Worm (Caenorhabditis elegans): Measurements from ENCODE around the gene txt-17.
"Not testable (repeated sequence)": the region's sequence is repeated elsewhere in the genome, so short reads cannot be mapped to it uniquely, and the experiment has no call there.

txt-17 gene

DNA sequence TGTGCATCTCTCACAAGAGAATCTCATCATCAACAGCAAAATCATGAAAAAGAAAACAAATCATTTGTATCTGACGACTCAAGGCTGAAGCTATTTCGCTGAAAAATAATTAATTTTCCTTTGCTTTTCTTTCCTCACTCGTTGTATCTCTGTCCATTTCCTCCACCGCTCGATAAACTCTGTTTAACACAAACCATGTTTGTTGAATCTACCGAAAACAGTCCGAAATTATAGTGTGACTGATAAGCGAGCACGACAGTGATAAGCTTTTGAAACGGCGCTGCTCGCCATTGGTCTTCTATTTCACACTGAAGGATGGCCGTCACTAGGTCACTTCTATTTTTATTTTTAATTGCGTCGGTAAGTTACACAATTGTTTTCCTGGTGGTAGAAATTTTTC lies 22.6 kb upstream of the txt-17 start, which contains the start of gene npa-1:
TSS of gene npa-1 (plus strand) at position 142 of the 400 bp plus-strand sequence.
- TF ChIP-seq W03F9.2 (tag; optimal IDR thresholded peaks at IDR 0.05): no peak
- no peak for TF ChIP-seq dao-5 (tag; optimal IDR thresholded peaks at IDR 0.05)
- TF ChIP-seq him-1 (tag; optimal IDR thresholded peaks at IDR 0.05): no peak

DNA sequence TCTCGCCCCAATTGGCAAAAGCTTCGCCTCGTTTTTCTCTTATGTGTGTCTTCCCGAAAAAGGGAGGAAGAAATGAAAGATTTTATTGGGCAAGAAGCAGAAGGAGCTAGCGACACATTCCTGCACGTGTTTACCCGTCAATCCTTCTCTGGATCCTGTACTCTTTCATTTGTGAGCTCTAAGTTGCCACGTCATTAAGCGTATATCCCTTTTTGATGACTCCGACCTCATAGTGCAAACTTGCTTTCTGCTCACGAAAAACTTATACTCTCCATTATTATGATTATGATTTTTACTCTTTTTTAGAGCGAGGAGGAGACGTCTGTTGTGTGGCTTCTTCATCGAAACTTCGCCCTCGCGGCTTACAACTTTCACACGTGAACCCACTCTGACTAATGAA lies 19.3 kb upstream of the txt-17 start, which contains the start of gene F27B10.1:
TSS of gene F27B10.1 (plus strand) at position 301 of the 400 bp plus-strand sequence.
- TF ChIP-seq W03F9.2 (tag; optimal IDR thresholded peaks at IDR 0.05) (no peak), him-1 (tag; optimal IDR thresholded peaks at IDR 0.05) (no peak), dao-5 (tag; optimal IDR thresholded peaks at IDR 0.05) (no peak)

DNA sequence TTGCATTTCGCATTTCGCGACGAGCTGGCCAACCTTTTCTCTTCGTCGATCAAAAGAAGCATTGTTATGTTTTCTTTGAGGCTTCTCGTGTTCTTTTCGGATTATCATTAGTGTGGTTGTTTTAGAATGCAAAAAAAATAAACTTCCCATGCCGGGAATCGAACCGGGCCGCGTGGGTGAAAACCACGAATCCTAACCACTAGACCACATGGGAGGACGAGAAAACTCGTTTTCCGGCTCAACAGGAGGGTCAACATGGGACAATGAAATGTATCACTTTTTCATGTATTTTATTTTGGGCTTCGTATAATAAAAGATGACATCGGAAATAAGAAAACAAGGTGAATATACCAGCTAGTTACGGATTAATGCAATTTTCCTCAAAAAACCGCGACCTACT lies 16.6 kb upstream of the txt-17 start:
- TF ChIP-seq W03F9.2 (tag; optimal IDR thresholded peaks at IDR 0.05) (no peak), dao-5 (tag; optimal IDR thresholded peaks at IDR 0.05) (no peak), him-1 (tag; optimal IDR thresholded peaks at IDR 0.05) (no peak)

DNA sequence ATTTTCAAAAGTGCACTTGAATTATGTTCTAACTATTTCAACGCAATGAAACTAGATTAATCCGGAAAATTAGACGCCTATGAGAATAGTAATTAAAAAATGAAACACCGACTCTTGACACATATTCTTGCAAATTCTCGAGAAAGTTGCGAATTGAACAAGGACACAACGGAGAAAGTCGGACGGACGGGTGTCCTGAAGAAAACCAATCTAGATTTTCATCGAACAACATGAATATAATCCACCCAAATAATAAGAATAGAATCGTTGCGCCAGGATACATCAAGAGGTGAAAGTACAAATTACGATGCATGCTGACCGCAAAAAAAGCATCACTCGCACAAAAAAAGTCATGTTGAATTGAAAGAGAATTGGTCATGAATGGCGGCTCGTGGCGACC lies 15.9 kb upstream of the txt-17 start:
- no peak for TF ChIP-seq W03F9.2 (tag; optimal IDR thresholded peaks at IDR 0.05)
- no peak for TF ChIP-seq him-1 (tag; optimal IDR thresholded peaks at IDR 0.05)
- TF ChIP-seq dao-5 (tag; optimal IDR thresholded peaks at IDR 0.05): no peak

DNA sequence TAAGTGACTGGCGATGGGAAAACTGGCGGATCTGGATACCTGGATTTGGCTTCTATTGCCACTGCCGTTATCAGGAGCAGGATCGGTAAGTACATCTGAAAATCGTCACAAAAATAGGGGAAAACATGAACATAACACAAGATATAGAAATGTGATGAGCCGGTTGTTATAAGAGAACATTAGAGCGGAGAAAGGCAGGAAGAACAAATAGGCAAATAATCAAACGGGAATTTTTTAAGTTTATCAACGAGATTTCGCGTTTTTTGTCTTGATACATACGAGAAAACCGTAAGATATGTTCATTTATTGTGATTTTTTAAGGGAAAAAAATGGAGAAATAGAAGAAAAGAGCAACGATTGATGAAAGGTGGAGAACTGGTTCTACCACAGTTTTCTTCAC lies 12.2 kb upstream of the txt-17 start, which contains the start of gene Y57E12AR.1:
TSS of gene Y57E12AR.1 (minus strand) at position 101 of the 400 bp plus-strand sequence.
- TF ChIP-seq him-1 (tag; optimal IDR thresholded peaks at IDR 0.05) (no peak), W03F9.2 (tag; optimal IDR thresholded peaks at IDR 0.05) (no peak), dao-5 (tag; optimal IDR thresholded peaks at IDR 0.05) (no peak)

DNA sequence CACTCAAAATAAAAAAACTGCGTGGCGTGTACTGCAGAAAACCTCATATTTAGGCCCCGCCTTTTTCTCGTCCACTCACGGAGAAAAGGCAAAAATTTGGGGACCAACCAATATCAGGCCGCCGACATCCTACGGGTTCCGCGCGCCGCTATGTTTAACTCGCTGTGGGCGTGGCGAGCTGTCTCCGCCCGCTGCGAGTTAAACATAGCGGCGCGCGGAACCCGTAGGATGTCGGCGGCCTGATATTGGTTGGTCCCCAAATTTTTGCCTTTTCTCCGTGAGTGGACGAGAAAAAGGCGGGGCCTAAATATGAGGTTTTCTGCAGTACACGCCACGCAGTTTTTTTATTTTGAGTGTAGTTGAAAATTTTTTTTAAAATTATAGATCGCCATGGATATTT lies 9.8 kb upstream of the txt-17 start, which contains the start of gene tmem-258:
TSS of gene tmem-258 (plus strand) at position 385 of the 400 bp plus-strand sequence.
- not testable (repeated sequence) for TF ChIP-seq W03F9.2, him-1, dao-5 (tag; optimal IDR thresholded peaks at IDR 0.05)

DNA sequence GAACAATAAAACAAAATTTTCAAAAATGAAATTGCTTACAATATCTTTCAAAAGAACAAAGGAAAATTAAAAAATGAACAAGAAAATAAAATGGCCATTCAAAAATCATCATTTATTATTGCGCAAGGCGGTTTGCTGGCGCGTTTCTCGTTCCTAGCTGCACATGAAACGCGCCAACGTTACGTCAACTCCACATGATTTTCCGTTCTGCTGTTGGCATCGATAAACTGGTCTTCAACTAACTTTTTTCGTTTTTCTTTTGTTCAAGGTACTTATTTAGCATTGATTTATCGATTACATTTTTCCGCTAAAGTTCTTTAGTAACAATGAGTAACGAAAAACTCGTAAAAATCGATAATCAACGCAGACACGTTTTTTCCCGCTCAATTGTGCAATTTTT lies 7.4 kb upstream of the txt-17 start, which contains the start of the genes Y57E12AL.6 and Y57E12AL.1:
TSS of gene Y57E12AL.6 (minus strand) at position 75 of the 400 bp plus-strand sequence.
TSS of gene Y57E12AL.1 (plus strand) at position 135 of the 400 bp plus-strand sequence.
- TF ChIP-seq dao-5 (tag; optimal IDR thresholded peaks at IDR 0.05): no peak
- no peak for TF ChIP-seq him-1 (tag; optimal IDR thresholded peaks at IDR 0.05)
- TF ChIP-seq W03F9.2 (tag; optimal IDR thresholded peaks at IDR 0.05): peak; percentile 95

DNA sequence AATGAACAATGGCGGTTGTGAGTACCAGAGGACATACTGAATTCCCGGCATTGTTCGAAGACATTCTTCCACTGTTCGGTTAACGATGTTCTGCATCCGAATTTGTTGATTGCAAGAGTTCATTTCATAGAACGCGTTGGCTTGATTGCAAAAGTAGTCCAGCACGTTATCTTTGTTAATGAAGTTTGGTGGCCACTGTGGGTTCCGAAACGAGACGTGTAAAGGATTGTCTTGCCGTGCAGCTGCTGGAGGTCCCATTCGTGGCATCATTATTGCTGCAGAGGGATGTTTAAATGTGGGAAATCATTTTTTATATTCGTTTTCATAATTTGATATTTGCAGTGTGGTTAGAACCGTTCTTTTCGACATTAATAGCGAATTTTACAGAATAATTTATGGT lies 6.3 kb upstream of the txt-17 start, which contains the start of gene mdt-6:
TSS of gene mdt-6 (minus strand) at position 275 of the 400 bp plus-strand sequence.
- TF ChIP-seq him-1 (tag; optimal IDR thresholded peaks at IDR 0.05) (no peak), W03F9.2 (tag; optimal IDR thresholded peaks at IDR 0.05) (no peak), dao-5 (tag; optimal IDR thresholded peaks at IDR 0.05) (no peak)

DNA sequence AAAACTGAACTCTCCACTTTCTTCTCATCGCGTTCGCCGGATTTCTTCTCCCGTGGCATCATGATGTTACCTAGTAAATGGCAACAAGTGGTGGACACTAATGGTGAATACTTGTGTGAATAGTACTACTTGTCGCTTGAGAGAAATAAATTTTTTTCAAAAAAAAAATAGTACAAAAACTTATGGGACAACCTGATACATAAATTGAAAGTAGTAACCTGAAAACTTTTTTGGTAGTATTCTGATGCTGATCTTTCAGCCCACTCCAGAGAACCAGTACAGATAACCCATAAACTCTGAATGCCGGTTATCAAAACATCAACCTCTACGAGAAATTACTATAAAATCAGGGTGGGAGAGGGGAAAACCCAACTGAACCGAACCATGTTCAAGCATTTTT lies 4.8 kb upstream of the txt-17 start, which contains the start of gene Y57E12AL.2:
TSS of gene Y57E12AL.2 (plus strand) at position 301 of the 400 bp plus-strand sequence.
- not testable (repeated sequence) for TF ChIP-seq W03F9.2, him-1, dao-5 (tag; optimal IDR thresholded peaks at IDR 0.05)

DNA sequence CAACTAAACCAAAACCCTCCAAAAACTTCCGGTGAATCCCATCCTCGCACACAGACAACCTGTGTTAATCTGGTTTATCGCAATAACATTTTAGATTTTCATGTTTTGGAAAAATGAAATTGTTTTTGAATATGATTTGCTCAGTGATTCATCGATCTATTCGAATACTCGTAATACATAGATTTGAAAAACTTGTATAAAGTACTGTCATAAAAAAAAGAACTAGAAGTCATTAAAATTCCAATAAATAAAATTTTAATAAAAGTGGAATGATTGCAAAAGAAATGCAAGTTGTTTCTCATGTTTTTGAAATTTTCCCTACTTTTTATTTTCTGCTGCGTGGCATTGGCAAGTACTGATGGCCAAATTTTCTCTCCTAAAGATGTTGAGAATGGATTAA lies 1.6 kb upstream of the txt-17 start, which contains the start of gene spig-8:
TSS of gene spig-8 (plus strand) at position 301 of the 400 bp plus-strand sequence.
- no peak for TF ChIP-seq dao-5 (tag; optimal IDR thresholded peaks at IDR 0.05)
- no peak for TF ChIP-seq W03F9.2 (tag; optimal IDR thresholded peaks at IDR 0.05)
- no peak for TF ChIP-seq him-1 (tag; optimal IDR thresholded peaks at IDR 0.05)

DNA sequence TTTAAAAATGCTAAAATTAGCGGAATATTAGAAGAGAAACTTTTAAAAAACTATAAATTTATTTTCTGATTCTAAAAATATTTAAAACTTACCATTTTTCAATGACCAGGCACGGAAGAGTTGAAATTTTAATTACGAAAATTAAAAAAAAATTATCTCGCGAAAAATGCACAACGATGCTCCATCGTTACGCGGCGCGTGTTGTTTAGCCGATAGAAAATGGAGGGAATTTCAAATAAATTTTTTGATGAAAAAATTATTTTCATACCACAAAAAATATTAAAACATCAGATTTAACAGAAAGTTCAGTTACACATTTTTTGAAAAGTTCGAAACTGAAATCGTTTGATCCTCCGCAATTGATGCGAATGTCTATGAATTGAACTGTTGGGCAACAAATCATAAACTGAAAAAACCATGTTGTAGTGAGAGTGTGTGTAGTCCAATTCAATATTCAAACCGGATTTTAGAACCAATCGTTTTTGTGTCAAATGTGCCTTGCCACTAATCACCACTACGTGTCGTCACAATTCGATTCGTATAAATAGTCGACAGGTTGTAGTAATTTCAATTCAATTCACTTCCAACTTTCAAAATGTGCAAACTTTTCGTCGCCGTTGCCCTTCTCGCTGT lies 1.8 kb downstream of the txt-17 start, which contains the start of the genes tofu-2 and spig-1:
TSS of gene tofu-2 (minus strand) at position 116 of the 633 bp plus-strand sequence.
TSS of gene spig-1 (plus strand) at position 583 of the 633 bp plus-strand sequence.
- TF ChIP-seq dao-5 (tag; optimal IDR thresholded peaks at IDR 0.05): no peak
- TF ChIP-seq W03F9.2 (tag; optimal IDR thresholded peaks at IDR 0.05): no peak
- TF ChIP-seq him-1 (tag; optimal IDR thresholded peaks at IDR 0.05): no peak

DNA sequence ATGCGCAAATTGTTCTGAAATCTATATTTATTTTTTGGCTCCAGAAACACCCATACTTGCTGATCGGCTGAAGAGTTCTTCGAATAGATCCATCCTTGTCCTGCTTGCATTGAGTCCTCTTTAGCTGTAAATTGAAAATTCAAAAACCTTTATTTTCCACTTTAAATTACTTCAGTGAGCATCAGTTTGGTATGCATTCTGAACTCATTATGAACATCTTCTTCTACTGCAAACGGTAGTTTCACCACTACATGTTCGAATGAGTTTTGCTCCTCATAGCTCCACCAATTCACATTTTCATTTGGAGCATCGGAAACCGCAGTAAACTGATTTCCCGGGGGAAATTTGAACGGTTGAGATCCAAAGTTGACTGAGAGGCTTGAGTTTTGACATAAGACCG lies 2.8 kb downstream of the txt-17 start:
- no peak for TF ChIP-seq dao-5 (tag; optimal IDR thresholded peaks at IDR 0.05)
- TF ChIP-seq W03F9.2 (tag; optimal IDR thresholded peaks at IDR 0.05): no peak
- no peak for TF ChIP-seq him-1 (tag; optimal IDR thresholded peaks at IDR 0.05)

DNA sequence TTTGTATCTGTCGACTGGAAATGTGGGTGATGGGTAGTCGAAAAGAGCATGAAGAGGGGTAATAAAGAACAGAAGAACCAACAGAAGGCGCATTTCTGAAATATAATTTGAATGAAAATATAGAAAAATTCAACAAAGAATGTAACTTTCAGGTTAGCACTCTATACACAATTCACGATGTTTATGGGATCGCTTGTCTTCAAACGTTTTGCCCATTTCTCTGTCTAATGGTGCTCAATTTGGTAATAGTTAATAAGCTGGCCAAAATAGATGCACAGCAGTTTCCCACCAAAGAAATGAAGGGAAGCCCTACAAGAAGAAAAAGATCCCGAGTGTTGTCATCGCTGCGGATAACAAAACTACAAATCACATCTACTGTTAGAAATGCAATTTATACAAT lies 5.5 kb downstream of the txt-17 start, which contains the start of gene F20A1.8:
TSS of gene F20A1.8 (minus strand) at position 101 of the 400 bp plus-strand sequence.
- no peak for TF ChIP-seq him-1 (tag; optimal IDR thresholded peaks at IDR 0.05)
- no peak for TF ChIP-seq W03F9.2 (tag; optimal IDR thresholded peaks at IDR 0.05)
- TF ChIP-seq dao-5 (tag; optimal IDR thresholded peaks at IDR 0.05): no peak

DNA sequence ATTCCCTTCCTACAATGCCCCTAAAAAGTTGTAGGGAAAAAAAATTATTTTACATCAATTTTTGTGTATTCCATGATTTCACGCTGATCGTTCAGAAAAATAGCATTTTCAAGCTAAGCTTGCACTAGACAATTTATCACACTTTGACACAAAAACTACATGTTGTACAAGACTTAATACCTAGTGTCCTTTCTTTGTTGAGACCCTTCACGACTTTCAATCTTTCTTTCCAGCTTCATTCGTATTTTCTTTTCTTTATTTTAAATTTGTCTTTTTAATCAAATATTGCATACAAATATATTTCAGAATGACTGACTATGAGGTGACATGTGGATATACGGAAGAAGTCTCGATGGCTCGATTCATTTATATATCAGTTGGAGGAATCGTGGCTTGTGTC lies 7.0 kb downstream of the txt-17 start, which contains the start of gene F20A1.2:
TSS of gene F20A1.2 (plus strand) at position 301 of the 400 bp plus-strand sequence.
- TF ChIP-seq him-1 (tag; optimal IDR thresholded peaks at IDR 0.05) (no peak), dao-5 (tag; optimal IDR thresholded peaks at IDR 0.05) (no peak), W03F9.2 (tag; optimal IDR thresholded peaks at IDR 0.05) (no peak)

Data from whole organism, L4/young adult.